Fruit fly (Drosophila melanogaster): ENCODE results near the gene CG17321.

dm6 chr2L:18890087-18890486 is 45.1 kb downstream of the CG17321 start:
- TF ChIP-seq psq (optimal IDR thresholded peaks at IDR 0.05): no peak
- TF ChIP-seq insv (optimal IDR thresholded peaks at IDR 0.05): no peak
- TF ChIP-seq Sin3A (optimal IDR thresholded peaks at IDR 0.05): no peak

All from Kc167 (cell line).